Fruit fly (Drosophila melanogaster): Measurements from ENCODE around the gene St2.

Gene St2

DNA sequence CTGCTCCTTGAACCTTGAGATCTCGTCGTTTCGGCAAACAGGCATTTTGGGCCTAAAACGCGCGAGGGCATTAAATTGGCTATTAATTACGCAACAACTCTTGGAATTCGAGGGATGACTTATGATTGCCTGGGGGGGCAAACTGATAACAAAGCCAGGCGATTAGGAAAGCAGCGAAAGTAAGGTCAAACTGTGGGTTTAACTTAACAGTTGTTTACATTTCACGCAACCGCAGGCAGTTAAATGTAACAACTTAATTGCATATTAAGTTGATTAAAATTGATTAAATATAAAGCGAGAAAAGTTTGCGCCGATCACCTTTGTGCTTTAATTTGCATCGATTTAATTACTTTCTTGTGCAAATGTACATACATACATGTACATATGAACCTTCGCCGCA lies 36.1 kb downstream of the St2 start:
- TF ChIP-seq insv (optimal IDR thresholded peaks at IDR 0.05): no peak
- no peak for TF ChIP-seq Myc (optimal IDR thresholded peaks at IDR 0.05)
- TF ChIP-seq psq (optimal IDR thresholded peaks at IDR 0.05): no peak

- no peak for TF ChIP-seq Sin3A (optimal IDR thresholded peaks at IDR 0.05)
These were observed 45.5 kb downstream of the St2 start for dm6 chr3R:9297163-9297562.

All from Kc167 (cell line).